Fruit fly (Drosophila melanogaster) whole organism: ENCODE results near the gene goe.

ENCODE experiments used
- pan ChIP-seq: fragments of >200 bp; optimal IDR thresholded peaks from 2 replicates; lab custom pipeline; 2017
- usp ChIP-seq: fragments of >200 bp; optimal IDR thresholded peaks from 2 replicates; lab custom pipeline; 2017; ENCODE audit warnings: missing biosample characterization, missing genetic modification characterization, mixed read lengths

dm6 chrX:16783141-16783715 is 31.5 kb upstream of the goe start, which contains the start of gene if:
- TF ChIP-seq pan = no peak
- no peak for TF ChIP-seq usp (GFP tag; lab: Kevin White, UChicago)
